Worm (Caenorhabditis elegans): ENCODE results near the gene F19G12.9.

Gene F19G12.9

ce11 chrX:1446593-1447141 is 27.7 kb downstream of the F19G12.9 start, which contains the start of gene zfp-3 (continued):
- TF ChIP-seq hlh-17 (GFP tag; optimal IDR thresholded peaks at IDR 0.05; ENCODE audit: borderline replicate concordance) (no peak), fkh-4 (tag; optimal IDR thresholded peaks at IDR 0.05; ENCODE audit: borderline replicate concordance) (peak; percentile 35), hpl-2 (GFP tag; optimal IDR thresholded peaks at IDR 0.05) (peak; percentile 81), nhr-19 (GFP tag; conservative IDR thresholded peaks at IDR 0.05) (peak; percentile 94), ces-1 (GFP tag; optimal IDR thresholded peaks at IDR 0.05) (peak; percentile 16), C04F5.9 (tag; optimal IDR thresholded peaks at IDR 0.05) (peak; percentile 72), swsn-7 (tag; optimal IDR thresholded peaks at IDR 0.05) (peak; percentile 98), nhr-11 (tag; optimal IDR thresholded peaks at IDR 0.05) (peak; percentile 83), irx-1 (tag; optimal IDR thresholded peaks at IDR 0.05) (peak; percentile 88), isw-1 (GFP tag; IDR thresholded peaks at IDR 0.05) (peak; percentile 91), ztf-11 (tag; optimal IDR thresholded peaks at IDR 0.05) (peak in 1 of 2 experiments; percentile 86), nhr-237 (tag; optimal IDR thresholded peaks at IDR 0.05) (peak; percentile 81), grh-1 (GFP tag; IDR thresholded peaks at IDR 0.05) (peak; percentile 91), nhr-76 (tag; optimal IDR thresholded peaks at IDR 0.05) (no peak), sup-37 (GFP tag; optimal IDR thresholded peaks at IDR 0.05) (peak; percentile 76), nhr-47 (tag; optimal IDR thresholded peaks at IDR 0.05) (peak; percentile 97), nhr-20 (tag; optimal IDR thresholded peaks at IDR 0.05) (peak; percentile 99), elt-2 (tag; optimal IDR thresholded peaks at IDR 0.05) (peak; percentile 82), lsy-2 (tag; optimal IDR thresholded peaks at IDR 0.05) (peak; percentile 89 to 93), tbx-2 (tag; optimal IDR thresholded peaks at IDR 0.05) (peak; percentile 98), ets-5 (GFP tag; IDR thresholded peaks at IDR 0.05) (no peak), ceh-88 (GFP tag; IDR thresholded peaks at IDR 0.05) (peak; percentile 88), efl-1 (optimal IDR thresholded peaks at IDR 0.05) (peak; percentile 85 to 96), efl-1 (GFP tag; optimal IDR thresholded peaks at IDR 0.05 in 1 of 2) (peak; percentile 66 to 97), hlh-4 (tag; optimal IDR thresholded peaks at IDR 0.05) (peak; percentile 3), zag-1 (tag; optimal IDR thresholded peaks at IDR 0.05) (peak; percentile 42), unc-130 (tag; optimal IDR thresholded peaks at IDR 0.05) (peak; percentile 55), skn-1 (tag; optimal IDR thresholded peaks at IDR 0.05) (peak; percentile 99), xbp-1 (tag; optimal IDR thresholded peaks at IDR 0.05) (peak; percentile 96), pag-3 (tag; optimal IDR thresholded peaks at IDR 0.05; ENCODE audit: borderline replicate concordance, insufficient read depth) (no peak), lir-3 (tag; optimal IDR thresholded peaks at IDR 0.05; ENCODE audit: poor library complexity) (peak; percentile 89), nhr-12 (tag; optimal IDR thresholded peaks at IDR 0.05) (peak; percentile 5), egl-27 (tag; optimal IDR thresholded peaks at IDR 0.05) (peak; percentile 36 to 90), jun-1 (tag; optimal IDR thresholded peaks at IDR 0.05) (peak; percentile 96), fkh-10 (GFP tag; optimal IDR thresholded peaks at IDR 0.05) (peak; percentile 86), F16B12.6 (tag; optimal IDR thresholded peaks at IDR 0.05) (peak; percentile 96), ceh-90 (tag; optimal IDR thresholded peaks at IDR 0.05) (no peak), zip-4 (GFP tag; optimal IDR thresholded peaks at IDR 0.05) (peak; percentile 89), nhr-71 (tag; optimal IDR thresholded peaks at IDR 0.05) (peak; percentile 99)

ce11 chrX:1450352-1450818 is 31.4 kb downstream of the F19G12.9 start, which contains the start of gene W05H7.1:
Gene W05H7.1 (plus strand): TSS chrX:1450768.
- TF ChIP-seq mep-1 (tag; optimal IDR thresholded peaks at IDR 0.05) (peak; percentile 53), lin-39 (tag; optimal IDR thresholded peaks at IDR 0.05) (no peak), nhr-20 (tag; optimal IDR thresholded peaks at IDR 0.05) (peak; percentile 48), fkh-8 (tag; optimal IDR thresholded peaks at IDR 0.05) (peak; percentile 36), lin-35 (GFP tag; optimal IDR thresholded peaks at IDR 0.05) (peak; percentile 16 to 50), egl-13 (tag; optimal IDR thresholded peaks at IDR 0.05) (no peak), tbx-2 (tag; optimal IDR thresholded peaks at IDR 0.05) (no peak), irx-1 (tag; optimal IDR thresholded peaks at IDR 0.05) (peak; percentile 2), efl-1 (optimal IDR thresholded peaks at IDR 0.05) (peak in 1 of 2 experiments; percentile 43), efl-1 (GFP tag; optimal IDR thresholded peaks at IDR 0.05 in 1 of 2) (no peak), snu-23 (GFP tag; optimal IDR thresholded peaks at IDR 0.05) (peak; percentile 67), xbp-1 (tag; optimal IDR thresholded peaks at IDR 0.05) (peak; percentile 9), nhr-19 (GFP tag; conservative IDR thresholded peaks at IDR 0.05) (0 out of 2 replicates have a peak, but pooled peaks have one; percentile 8), skn-1 (tag; optimal IDR thresholded peaks at IDR 0.05) (peak; percentile 62), mdl-1 (tag; optimal IDR thresholded peaks at IDR 0.05) (peak in 1 of 2 experiments; percentile 38), aha-1 (tag; optimal IDR thresholded peaks at IDR 0.05) (no peak), unc-86 (tag; optimal IDR thresholded peaks at IDR 0.05) (peak; percentile 51), ceh-8 (GFP tag; optimal IDR thresholded peaks at IDR 0.05) (no peak), egl-27 (tag; optimal IDR thresholded peaks at IDR 0.05) (no peak), isw-1 (GFP tag; IDR thresholded peaks at IDR 0.05) (no peak), ceh-82 (tag; optimal IDR thresholded peaks at IDR 0.05) (peak in 2 of 3 experiments; percentile 19 to 22), swsn-7 (tag; optimal IDR thresholded peaks at IDR 0.05) (peak; percentile 41), nhr-47 (tag; optimal IDR thresholded peaks at IDR 0.05) (peak; percentile 32)

Data from whole organism, L1 larva.